Fruit fly (Drosophila melanogaster) whole organism, embryonic: Measurements from ENCODE around the gene Chrac-14.
A peak's percentile ranks its signal among the peaks of the same experiment; 100 is the strongest.

Source experiments
- Atf-2 ChIP-seq: fragments of 200-800 bp; sonication (Bioruptor generic); optimal IDR thresholded peaks from 2 replicates; lab custom pipeline; 2016; ENCODE audit warnings: missing biosample characterization, missing genetic modification characterization
- Bdp1 ChIP-seq: fragments of 200-800 bp; sonication (Bioruptor generic); optimal IDR thresholded peaks from 3 replicates; lab custom pipeline; 2016; ENCODE audit warnings: missing biosample characterization, missing genetic modification characterization
- Bgb ChIP-seq: fragments of 200-800 bp; sonication (Bioruptor generic); IDR thresholded peaks from 2 replicates; pipeline ENCODE4 v1.3.6; 2022; ENCODE audit warnings: missing biosample characterization, missing genetic modification characterization; ENCODE audit not compliant: partially characterized antibody
- CG10565 ChIP-seq: fragments of 200-800 bp; sonication (Bioruptor generic); optimal IDR thresholded peaks from 3 replicates; lab custom pipeline; 2016; ENCODE audit warnings: missing biosample characterization, mild to moderate bottlenecking, missing genetic modification characterization
- CG11456 ChIP-seq: fragments of 200-800 bp; sonication (Bioruptor generic); IDR thresholded peaks from 3 replicates; pipeline ENCODE4 v1.3.6; 2022; ENCODE audit warnings: missing biosample characterization, missing genetic modification characterization
- CG11696 ChIP-seq: fragments of 200-800 bp; sonication (Bioruptor generic); IDR thresholded peaks from 2 replicates; pipeline ENCODE4 v1.3.6; 2022; ENCODE audit warnings: missing biosample characterization, missing genetic modification characterization
- CG11723 ChIP-seq: fragments of 200-800 bp; sonication (Bioruptor generic); optimal IDR thresholded peaks from 2 replicates; lab custom pipeline; 2017; ENCODE audit warnings: missing biosample characterization, mild to moderate bottlenecking, missing genetic modification characterization
- CG13775 ChIP-seq: fragments of 200-800 bp; sonication (Bioruptor generic); optimal IDR thresholded peaks from 3 replicates; lab custom pipeline; 2017; ENCODE audit warnings: missing biosample characterization, mild to moderate bottlenecking, missing genetic modification characterization
- CG14050 ChIP-seq: fragments of 200-800 bp; sonication (Bioruptor generic); IDR thresholded peaks from 3 replicates; pipeline ENCODE4 v1.3.6; 2022; ENCODE audit warnings: missing biosample characterization, missing genetic modification characterization
- CG14965 ChIP-seq: fragments of 200-800 bp; sonication (Bioruptor generic); optimal IDR thresholded peaks from 2 replicates; lab custom pipeline; 2016; ENCODE audit warnings: missing biosample characterization, missing genetic modification characterization, borderline replicate concordance
- CG15269 ChIP-seq: fragments of 200-800 bp; sonication (Bioruptor generic); optimal IDR thresholded peaks from 2 replicates; lab custom pipeline; 2018; ENCODE audit warnings: missing biosample characterization, mild to moderate bottlenecking, missing genetic modification characterization, moderate library complexity
- CG17829 ChIP-seq: fragments of 200-800 bp; optimal IDR thresholded peaks from 2 replicates; lab custom pipeline; 2019; ENCODE audit warnings: missing biosample characterization, mild to moderate bottlenecking, missing genetic modification characterization, moderate library complexity
- CG18262 ChIP-seq: fragments of 200-800 bp; optimal IDR thresholded peaks from 3 replicates; lab custom pipeline; 2019; ENCODE audit warnings: missing biosample characterization, mild to moderate bottlenecking, missing genetic modification characterization, moderate library complexity
- CG2120 ChIP-seq: fragments of 200-800 bp; sonication (Bioruptor generic); optimal IDR thresholded peaks from 3 replicates; lab custom pipeline; 2016; ENCODE audit warnings: missing biosample characterization, missing genetic modification characterization
- CG2202 ChIP-seq: fragments of 200-800 bp; sonication (Bioruptor generic); optimal IDR thresholded peaks from 2 replicates; lab custom pipeline; 2018; ENCODE audit warnings: missing biosample characterization, mild to moderate bottlenecking, missing genetic modification characterization
- CG31224 ChIP-seq: fragments of 200-800 bp; sonication (Bioruptor generic); IDR thresholded peaks from 2 replicates; pipeline ENCODE4 v1.3.6; 2022; ENCODE audit warnings: missing biosample characterization, missing genetic modification characterization
- CG31388 ChIP-seq: fragments of 200-800 bp; sonication (Bioruptor generic); optimal IDR thresholded peaks from 2 replicates; lab custom pipeline; 2016; ENCODE audit warnings: missing biosample characterization, missing genetic modification characterization
- CG32532 ChIP-seq: fragments of 200-800 bp; sonication (Bioruptor generic); IDR thresholded peaks from 2 replicates; pipeline ENCODE4 v1.3.6; 2022; ENCODE audit warnings: missing biosample characterization, missing genetic modification characterization
- CG3995 ChIP-seq: fragments of 200-800 bp; sonication (Bioruptor generic); optimal IDR thresholded peaks from 3 replicates; lab custom pipeline; 2016; ENCODE audit warnings: missing biosample characterization, missing genetic modification characterization
- CG4328 ChIP-seq: fragments of 200-800 bp; sonication (Bioruptor generic); optimal IDR thresholded peaks from 3 replicates; lab custom pipeline; 2017; ENCODE audit warnings: missing biosample characterization, missing genetic modification reagents, missing genetic modification characterization
- CG4404 ChIP-seq: fragments of 200-800 bp; sonication (Bioruptor generic); IDR thresholded peaks from 2 replicates; pipeline ENCODE4 v1.3.6; 2022; ENCODE audit warnings: missing biosample characterization, missing genetic modification characterization
- CG4707 ChIP-seq: fragments of 200-800 bp; sonication (Bioruptor generic); optimal IDR thresholded peaks from 2 replicates; lab custom pipeline; 2018; ENCODE audit warnings: missing biosample characterization, mild to moderate bottlenecking, missing genetic modification characterization, moderate library complexity
- CG6175 ChIP-seq: fragments of 200-800 bp; sonication (Bioruptor generic); IDR thresholded peaks from 3 replicates; pipeline ENCODE4 v1.3.6; 2022; ENCODE audit warnings: missing biosample characterization, missing genetic modification characterization
- CG8359 ChIP-seq: fragments of 200-800 bp; sonication (Bioruptor generic); optimal IDR thresholded peaks from 2 replicates; lab custom pipeline; 2017; ENCODE audit warnings: missing biosample characterization, mild to moderate bottlenecking, missing genetic modification characterization, borderline replicate concordance
- Chrac-16 ChIP-seq: fragments of 200-800 bp; sonication (Bioruptor generic); optimal IDR thresholded peaks from 3 replicates; lab custom pipeline; 2016; ENCODE audit warnings: missing biosample characterization, missing genetic modification characterization
- HmgZ ChIP-seq: fragments of 200-800 bp; sonication (Bioruptor generic); optimal IDR thresholded peaks from 2 replicates; lab custom pipeline; 2018; ENCODE audit warnings: missing biosample characterization, mild to moderate bottlenecking, missing genetic modification characterization
- Hmr ChIP-seq: fragments of 200-800 bp; sonication (Bioruptor generic); optimal IDR thresholded peaks from 3 replicates; lab custom pipeline; 2017; ENCODE audit warnings: mild to moderate bottlenecking, missing biosample characterization, missing genetic modification reagents, missing genetic modification characterization
- Hr39 ChIP-seq: fragments of >200 bp; optimal IDR thresholded peaks from 2 replicates; lab custom pipeline; 2017
- MESR4 ChIP-seq: fragments of 200-800 bp; sonication (Bioruptor generic); optimal IDR thresholded peaks from 2 replicates; lab custom pipeline; 2018; ENCODE audit warnings: missing biosample characterization, mild to moderate bottlenecking, missing genetic modification characterization, moderate library complexity
- Myb ChIP-seq: fragments of 200-800 bp; sonication (Bioruptor generic); optimal IDR thresholded peaks from 2 replicates; lab custom pipeline; 2016; ENCODE audit warnings: missing biosample characterization, missing genetic modification characterization
- NFAT ChIP-seq: fragments of 200-800 bp; sonication (Bioruptor generic); IDR thresholded peaks from 2 replicates; pipeline ENCODE4 v1.3.6; 2022; ENCODE audit warnings: missing biosample characterization, missing genetic modification characterization
- Nf-YB ChIP-seq: fragments of 200-800 bp; sonication (Bioruptor generic); optimal IDR thresholded peaks from 3 replicates; lab custom pipeline; 2019; ENCODE audit warnings: missing biosample characterization, mild to moderate bottlenecking, missing genetic modification characterization, moderate library complexity
- Optix ChIP-seq: fragments of 200-800 bp; sonication (Bioruptor generic); IDR thresholded peaks from 3 replicates; pipeline ENCODE4 v1.3.6; 2022; ENCODE audit warnings: missing biosample characterization, missing genetic modification characterization
- Sry-β ChIP-seq: fragments of 200-800 bp; sonication (Bioruptor generic); optimal IDR thresholded peaks from 2 replicates; lab custom pipeline; 2018; ENCODE audit warnings: missing biosample characterization, mild to moderate bottlenecking, missing genetic modification characterization, moderate library complexity
- Ssrp ChIP-seq: fragments of 200-800 bp; sonication (Bioruptor generic); optimal IDR thresholded peaks from 2 replicates; lab custom pipeline; 2018; ENCODE audit warnings: missing biosample characterization, mild to moderate bottlenecking, missing genetic modification characterization, moderate library complexity
- bab2 ChIP-seq: fragments of 200-800 bp; sonication (Bioruptor generic); optimal IDR thresholded peaks from 2 replicates; lab custom pipeline; 2016; ENCODE audit warnings: missing biosample characterization, missing genetic modification characterization
- exex ChIP-seq: fragments of 200-800 bp; sonication (Bioruptor generic); optimal IDR thresholded peaks from 4 replicates; lab custom pipeline; 2018; ENCODE audit warnings: missing biosample characterization, mild to moderate bottlenecking, missing genetic modification characterization, moderate library complexity
- gfzf ChIP-seq: fragments of 200-800 bp; sonication (Bioruptor generic); optimal IDR thresholded peaks from 2 replicates; lab custom pipeline; 2016; ENCODE audit warnings: missing biosample characterization, mild to moderate bottlenecking, missing genetic modification characterization, moderate library complexity
- hth ChIP-seq: fragments of >200 bp; optimal IDR thresholded peaks from 2 replicates; lab custom pipeline; 2017; ENCODE audit warnings: inconsistent platforms
- lbe ChIP-seq: fragments of 200-800 bp; sonication (Bioruptor generic); optimal IDR thresholded peaks from 2 replicates; lab custom pipeline; 2016; ENCODE audit warnings: missing biosample characterization, mild to moderate bottlenecking, missing genetic modification characterization
- lmd ChIP-seq: fragments of 200-800 bp; sonication (Bioruptor generic); IDR thresholded peaks from 2 replicates; pipeline ENCODE4 v1.3.6; 2022; ENCODE audit warnings: missing biosample characterization, missing genetic modification characterization
- oc ChIP-seq: fragments of 200-800 bp; sonication (Bioruptor generic); optimal IDR thresholded peaks from 2 replicates; lab custom pipeline; 2018; ENCODE audit warnings: missing biosample characterization, mild to moderate bottlenecking, missing genetic modification characterization, moderate library complexity
- org-1 ChIP-seq: fragments of 200-800 bp; sonication (Bioruptor generic); optimal IDR thresholded peaks from 2 replicates; lab custom pipeline; 2017; ENCODE audit warnings: missing biosample characterization, missing genetic modification characterization
- pzg ChIP-seq: fragments of 200-800 bp; sonication (Bioruptor generic); optimal IDR thresholded peaks from 3 replicates; lab custom pipeline; 2018; ENCODE audit warnings: missing biosample characterization, mild to moderate bottlenecking, missing genetic modification characterization, moderate library complexity
- sima ChIP-seq: fragments of 200-800 bp; sonication (Bioruptor generic); optimal IDR thresholded peaks from 2 replicates; lab custom pipeline; 2016; ENCODE audit warnings: missing biosample characterization, missing genetic modification characterization
- sisA ChIP-seq: fragments of 200-800 bp; sonication (Bioruptor generic); IDR thresholded peaks from 2 replicates; pipeline ENCODE4 v1.3.6; 2022; ENCODE audit warnings: missing biosample characterization, missing genetic modification characterization
- slou ChIP-seq: fragments of 200-800 bp; sonication (Bioruptor generic); optimal IDR thresholded peaks from 3 replicates; lab custom pipeline; 2016; ENCODE audit warnings: missing biosample characterization, missing genetic modification characterization
- vfl ChIP-seq: fragments of 200-800 bp; sonication (Bioruptor generic); optimal IDR thresholded peaks from 2 replicates; lab custom pipeline; 2016; ENCODE audit warnings: missing biosample characterization, missing genetic modification characterization
- vvl ChIP-seq: fragments of 200-800 bp; sonication (Bioruptor generic); IDR thresholded peaks from 2 replicates; pipeline ENCODE4 v1.3.6; 2022; ENCODE audit warnings: missing biosample characterization, missing genetic modification characterization
- wek ChIP-seq: fragments of 200-800 bp; sonication (Bioruptor generic); optimal IDR thresholded peaks from 3 replicates; lab custom pipeline; 2018; ENCODE audit warnings: missing biosample characterization, mild to moderate bottlenecking, missing genetic modification characterization, moderate library complexity
- zen2 ChIP-seq: fragments of 200-800 bp; sonication (Bioruptor generic); IDR thresholded peaks from 3 replicates; pipeline ENCODE4 v1.3.6; 2022; ENCODE audit warnings: missing biosample characterization, missing genetic modification characterization; ENCODE audit not compliant: partially characterized antibody

Gene Chrac-14

DNA sequence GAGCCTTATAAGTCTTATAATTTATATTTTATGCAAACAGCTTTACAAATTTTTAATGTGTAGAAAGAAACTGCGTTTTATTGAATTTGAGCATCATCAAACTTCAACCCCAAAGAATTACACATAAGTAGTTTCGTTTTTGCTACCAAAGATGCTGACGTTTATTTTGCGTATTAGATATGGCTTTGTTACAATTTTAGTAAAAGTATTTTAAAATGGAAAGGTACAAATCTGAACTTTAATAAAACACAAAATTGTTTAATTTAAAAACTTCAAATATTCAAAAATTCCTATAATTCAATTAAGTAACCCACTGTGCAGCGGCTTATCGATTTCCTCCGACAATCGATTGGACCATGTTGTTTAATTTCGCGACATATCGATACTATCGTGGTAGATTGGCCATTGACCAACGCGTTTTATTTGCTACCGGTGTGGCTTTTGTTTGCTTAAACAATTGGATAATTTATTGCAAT, 26.9 kb downstream of the Chrac-14 start, which contains the start of gene prg (continued):
- peak; percentile 59 for TF ChIP-seq pzg (GFP tag; lab: Kevin White, UChicago)
- no peak for TF ChIP-seq CG4404 (GFP tag; lab: Robert Waterston, UW)
- TF ChIP-seq gfzf = peak; percentile 26
- peak; percentile 64 for TF ChIP-seq vvl (GFP tag; lab: Robert Waterston, UW)
- no peak for TF ChIP-seq Sry-β
- peak; percentile 83 for TF ChIP-seq CG2120 (GFP tag; lab: Kevin White, UChicago)
- TF ChIP-seq CG18262 (tag; lab: Kevin White, UChicago) = peak; percentile 75
- TF ChIP-seq wek (GFP tag; lab: Kevin White, UChicago) = no peak
- peak; percentile 52 for TF ChIP-seq NFAT (GFP tag; lab: Robert Waterston, UW)
- peak; percentile 48 for TF ChIP-seq CG3995
- peak; percentile 98 for TF ChIP-seq Bgb (GFP tag; lab: Robert Waterston, UW)
- no peak for TF ChIP-seq CG14965 (GFP tag; lab: Kevin White, UChicago)
- TF ChIP-seq org-1 = no peak
- peak; percentile 96 for TF ChIP-seq CG4707
- peak; percentile 66 for TF ChIP-seq Hmr (GFP tag; lab: Kevin White, UChicago)
- peak; percentile 55 for TF ChIP-seq Myb (GFP tag; lab: Kevin White, UChicago)
- peak; percentile 33; the same call in 1 of the 2 replicates for TF ChIP-seq CG31224 (GFP tag; lab: Robert Waterston, UW)
- TF ChIP-seq HmgZ (tag; lab: Kevin White, UChicago) = peak; percentile 69
- no peak for TF ChIP-seq Bdp1 (GFP tag; lab: Kevin White, UChicago)
- no peak for TF ChIP-seq CG10565 (GFP tag; lab: Kevin White, UChicago)
- no peak for TF ChIP-seq CG6175 (GFP tag; lab: Robert Waterston, UW)
- TF ChIP-seq CG14050 (GFP tag; lab: Robert Waterston, UW) = peak; percentile 33; the same call in 1 of the 3 replicates
- peak; percentile 51 for TF ChIP-seq Ssrp (tag; lab: Kevin White, UChicago)
- TF ChIP-seq lbe (GFP tag; lab: Kevin White, UChicago) = peak; percentile 64
- TF ChIP-seq vfl (GFP tag; lab: Kevin White, UChicago) = no peak
- peak; percentile 21 for TF ChIP-seq CG11723
- peak; percentile 60 for TF ChIP-seq CG13775
- TF ChIP-seq CG17829 (tag; lab: Kevin White, UChicago) = peak; percentile 55
- TF ChIP-seq CG11456 (GFP tag; lab: Robert Waterston, UW) = peak; percentile 72; the same call in 2 of the 3 replicates
- peak; percentile 72 for TF ChIP-seq bab2 (GFP tag; lab: Kevin White, UChicago)
- TF ChIP-seq MESR4 (GFP tag; lab: Kevin White, UChicago) = peak; percentile 70
- TF ChIP-seq lmd (GFP tag; lab: Robert Waterston, UW) = peak; percentile 26; the same call in 1 of the 2 replicates
- TF ChIP-seq Optix (GFP tag; lab: Robert Waterston, UW) = no peak
- peak; percentile 38 for TF ChIP-seq Nf-YB (GFP tag; lab: Kevin White, UChicago)
- TF ChIP-seq sisA = peak; percentile 23; the same call in 1 of the 2 replicates
- TF ChIP-seq Atf-2 (GFP tag; lab: Kevin White, UChicago) = peak; percentile 45
- TF ChIP-seq slou = peak; percentile 72
- peak; percentile 47 for TF ChIP-seq Chrac-16
- TF ChIP-seq Hr39 (lab: Kevin White, UChicago) = no peak
- TF ChIP-seq oc (tag; lab: Kevin White, UChicago) = peak; percentile 60
- TF ChIP-seq CG15269 (tag; lab: Kevin White, UChicago) = peak; percentile 68
- peak; percentile 98 for TF ChIP-seq zen2 (GFP tag; lab: Robert Waterston, UW)
- TF ChIP-seq CG8359 = no peak
- TF ChIP-seq CG31388 (GFP tag; lab: Kevin White, UChicago) = no peak
- TF ChIP-seq CG4328 = peak; percentile 47
- TF ChIP-seq CG2202 (tag; lab: Kevin White, UChicago) = no peak
- TF ChIP-seq CG32532 = peak; percentile 53; the same call in 1 of the 2 replicates
- peak; percentile 36 for TF ChIP-seq exex
- peak; percentile 39; the same call in 1 of the 2 replicates for TF ChIP-seq CG11696
- TF ChIP-seq hth (lab: Kevin White, UChicago) = no peak
- no peak for TF ChIP-seq sima (GFP tag; lab: Kevin White, UChicago)
